Fruit fly (Drosophila melanogaster): ENCODE measurements around the gene Pc.

Pc gene

dm6 chr3L:21334999-21335631 lies 17.3 kb upstream of the Pc start, which contains the start of gene Tsr1:
Tsr1 (plus strand) TSS chr3L:21335215.
- no peak for TF ChIP-seq pan (optimal IDR thresholded peaks at IDR 0.05)
- no peak for TF ChIP-seq usp (GFP tag; optimal IDR thresholded peaks at IDR 0.05)
- TF ChIP-seq psq (optimal IDR thresholded peaks at IDR 0.05) = no peak
- no peak for TF ChIP-seq Dll (optimal IDR thresholded peaks at IDR 0.05)
- no peak for TF ChIP-seq CG8478 (optimal IDR thresholded peaks at IDR 0.05)

DNA sequence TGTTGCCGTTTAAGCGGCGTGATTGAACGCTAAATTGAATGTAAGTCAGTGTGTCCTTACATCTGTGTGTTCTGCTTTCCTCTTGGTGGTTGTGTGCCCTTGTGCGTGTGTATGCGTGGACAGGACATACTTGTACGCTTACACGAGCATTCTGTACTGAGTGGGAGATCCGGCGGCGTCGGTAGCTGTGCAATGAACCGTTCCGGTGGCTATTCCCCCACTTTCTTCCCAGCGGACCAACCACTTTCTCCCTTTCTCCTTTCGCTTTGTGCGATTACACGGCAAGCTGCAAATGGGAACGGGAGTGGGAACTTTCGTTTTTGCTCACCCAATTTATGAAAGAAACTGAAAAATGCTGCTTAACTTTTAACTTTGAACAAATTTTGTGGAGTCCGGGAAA lies 6.9 kb upstream of the Pc start:
- TF ChIP-seq Dll (optimal IDR thresholded peaks at IDR 0.05) = no peak
- no peak for TF ChIP-seq psq (optimal IDR thresholded peaks at IDR 0.05)
- no peak for TF ChIP-seq usp (GFP tag; optimal IDR thresholded peaks at IDR 0.05)
- TF ChIP-seq CG8478 (optimal IDR thresholded peaks at IDR 0.05) = no peak
- TF ChIP-seq pan (optimal IDR thresholded peaks at IDR 0.05) = no peak

- TF ChIP-seq Dll (optimal IDR thresholded peaks at IDR 0.05) = no peak
These were observed 4.1 kb upstream of the Pc start for dm6 chr3L:21321807-21322503.

DNA sequence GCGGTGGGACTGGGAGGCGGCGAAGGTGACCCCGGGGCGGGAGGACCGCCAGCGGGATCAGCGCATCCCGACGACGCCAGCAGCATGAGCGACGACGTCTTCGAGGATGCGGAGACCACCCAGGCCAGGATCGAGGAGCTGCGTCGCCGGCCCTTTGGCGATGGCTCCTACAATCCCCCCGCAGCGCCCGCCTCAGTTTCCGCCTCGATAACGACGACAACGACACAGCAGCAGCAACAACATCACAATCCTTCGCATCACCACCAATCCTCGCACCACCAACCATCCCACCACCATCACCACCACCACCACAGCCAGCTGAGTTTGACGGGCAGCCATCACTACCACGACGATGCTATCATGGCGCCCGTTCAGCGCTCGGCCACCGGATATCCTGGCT lies 2.1 kb upstream of the Pc start:
- TF ChIP-seq usp (GFP tag; optimal IDR thresholded peaks at IDR 0.05) (no peak), CG8478 (optimal IDR thresholded peaks at IDR 0.05) (no peak), Dll (optimal IDR thresholded peaks at IDR 0.05) (no peak), pan (optimal IDR thresholded peaks at IDR 0.05) (no peak), psq (optimal IDR thresholded peaks at IDR 0.05) (no peak), EcR (GFP tag; optimal IDR thresholded peaks at IDR 0.05) (no peak)

dm6 chr3L:21319313-21319907 lies 1.6 kb upstream of the Pc start:
- TF ChIP-seq EcR (GFP tag; optimal IDR thresholded peaks at IDR 0.05) = no peak
- no peak for TF ChIP-seq Dll (optimal IDR thresholded peaks at IDR 0.05)
- no peak for TF ChIP-seq psq (optimal IDR thresholded peaks at IDR 0.05)
- TF ChIP-seq usp (GFP tag; optimal IDR thresholded peaks at IDR 0.05) = no peak
- TF ChIP-seq pan (optimal IDR thresholded peaks at IDR 0.05) = no peak
- TF ChIP-seq CG8478 (optimal IDR thresholded peaks at IDR 0.05) = no peak

DNA sequence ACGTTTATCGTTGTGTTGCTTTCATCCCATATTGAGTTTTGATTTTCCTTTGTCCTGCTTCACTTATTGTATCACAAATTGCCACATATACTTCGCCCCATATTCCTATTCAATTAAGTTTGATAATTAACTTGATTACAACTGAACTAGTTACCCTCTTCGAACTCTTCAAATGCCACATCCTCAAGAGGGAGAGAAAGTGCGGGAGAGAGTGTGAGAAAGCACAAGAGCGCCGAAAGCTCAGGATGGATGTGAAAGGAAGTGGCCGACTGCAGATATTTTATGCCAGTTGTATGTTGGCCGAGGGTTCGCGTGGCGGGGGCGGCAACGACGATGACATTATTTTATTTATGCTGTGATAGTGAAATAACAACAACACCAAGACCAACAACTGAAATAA lies 654 bp upstream of the Pc start, which contains the start of gene Rab26:
Gene Rab26, plus strand, starts transcription at position 301 of the 400 bp plus-strand sequence.
- no peak for TF ChIP-seq psq (optimal IDR thresholded peaks at IDR 0.05)
- no peak for TF ChIP-seq pan (optimal IDR thresholded peaks at IDR 0.05)
- TF ChIP-seq EcR (GFP tag; optimal IDR thresholded peaks at IDR 0.05) = no peak
- no peak for TF ChIP-seq Dll (optimal IDR thresholded peaks at IDR 0.05)
- no peak for TF ChIP-seq CG8478 (optimal IDR thresholded peaks at IDR 0.05)
- TF ChIP-seq usp (GFP tag; optimal IDR thresholded peaks at IDR 0.05) = no peak

DNA sequence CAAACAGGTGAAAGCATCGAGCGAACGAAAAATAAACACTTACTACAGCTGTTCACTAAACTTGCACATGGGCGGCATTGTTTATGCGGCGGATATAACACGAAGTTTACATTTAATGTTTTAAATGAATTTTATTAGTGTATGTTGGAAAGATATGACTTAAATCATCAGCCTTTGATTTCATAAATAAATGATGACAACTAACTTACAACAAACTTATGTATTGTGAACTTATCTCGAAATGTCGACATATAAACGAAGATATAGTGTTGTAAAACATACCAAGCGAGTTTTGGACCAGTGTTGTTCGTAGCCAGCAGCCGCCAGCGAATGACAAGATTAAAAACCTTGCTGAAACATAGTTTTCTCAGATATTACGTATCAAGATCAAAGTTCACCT lies 13.4 kb downstream of the Pc start, which contains the start of the genes CG11309 and CG7632:
Gene CG11309, minus strand, starts transcription at position 259 of the 400 bp plus-strand sequence.
Gene CG7632, plus strand, starts transcription at position 298 of the 400 bp plus-strand sequence.
- no peak for TF ChIP-seq psq (optimal IDR thresholded peaks at IDR 0.05)
- no peak for TF ChIP-seq usp (GFP tag; optimal IDR thresholded peaks at IDR 0.05)
- no peak for TF ChIP-seq Dll (optimal IDR thresholded peaks at IDR 0.05)
- no peak for TF ChIP-seq CG8478 (optimal IDR thresholded peaks at IDR 0.05)

DNA sequence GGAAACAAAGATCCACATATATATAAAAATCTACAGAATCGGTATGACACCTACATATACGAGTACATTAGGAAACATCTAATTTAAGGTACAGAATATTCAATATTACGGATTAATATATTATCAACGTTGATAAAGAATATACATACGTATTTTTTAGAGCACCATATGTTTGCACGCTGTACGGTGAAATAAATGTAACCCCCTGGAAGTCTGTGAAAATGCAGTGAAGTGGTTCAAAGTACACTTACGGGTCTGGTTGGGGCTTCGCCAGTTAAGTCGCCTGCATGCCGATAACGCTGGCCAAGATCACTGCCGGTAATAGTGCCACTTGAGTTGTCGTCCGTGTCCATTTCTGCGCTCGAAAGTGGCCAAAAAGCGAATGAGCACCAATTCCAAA lies 14.2 kb downstream of the Pc start:
- TF ChIP-seq usp (GFP tag; optimal IDR thresholded peaks at IDR 0.05) (no peak), CG8478 (optimal IDR thresholded peaks at IDR 0.05) (no peak), Dll (optimal IDR thresholded peaks at IDR 0.05) (no peak), pan (optimal IDR thresholded peaks at IDR 0.05) (no peak), EcR (GFP tag; optimal IDR thresholded peaks at IDR 0.05) (no peak), psq (optimal IDR thresholded peaks at IDR 0.05) (no peak)

DNA sequence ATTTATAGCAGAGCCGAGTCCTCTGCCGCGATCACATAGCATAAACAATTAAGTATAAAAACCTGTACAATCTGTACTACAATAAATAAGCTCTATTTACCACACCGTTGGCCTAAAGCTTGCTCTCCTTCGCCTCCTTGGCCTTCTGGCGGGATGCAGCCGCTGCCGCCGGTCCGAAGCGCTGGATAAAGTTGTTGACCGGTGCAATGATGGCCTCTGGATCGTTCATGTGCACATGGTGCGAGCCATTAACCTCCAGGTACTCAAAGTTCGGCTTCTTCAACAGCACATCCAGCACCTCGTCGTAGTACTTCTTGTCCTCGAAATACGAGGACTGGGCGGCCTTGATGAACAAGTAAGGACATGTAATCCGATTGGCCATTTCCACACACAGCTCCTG lies 15.3 kb downstream of the Pc start:
- TF ChIP-seq psq (optimal IDR thresholded peaks at IDR 0.05) = no peak
- TF ChIP-seq pan (optimal IDR thresholded peaks at IDR 0.05) = no peak

dm6 chr3L:21301737-21302487 lies 15.9 kb downstream of the Pc start:
- TF ChIP-seq usp (GFP tag; optimal IDR thresholded peaks at IDR 0.05) (no peak), CG8478 (optimal IDR thresholded peaks at IDR 0.05) (no peak), pan (optimal IDR thresholded peaks at IDR 0.05) (no peak), EcR (GFP tag; optimal IDR thresholded peaks at IDR 0.05) (no peak), Dll (optimal IDR thresholded peaks at IDR 0.05) (no peak), psq (optimal IDR thresholded peaks at IDR 0.05) (no peak)

DNA sequence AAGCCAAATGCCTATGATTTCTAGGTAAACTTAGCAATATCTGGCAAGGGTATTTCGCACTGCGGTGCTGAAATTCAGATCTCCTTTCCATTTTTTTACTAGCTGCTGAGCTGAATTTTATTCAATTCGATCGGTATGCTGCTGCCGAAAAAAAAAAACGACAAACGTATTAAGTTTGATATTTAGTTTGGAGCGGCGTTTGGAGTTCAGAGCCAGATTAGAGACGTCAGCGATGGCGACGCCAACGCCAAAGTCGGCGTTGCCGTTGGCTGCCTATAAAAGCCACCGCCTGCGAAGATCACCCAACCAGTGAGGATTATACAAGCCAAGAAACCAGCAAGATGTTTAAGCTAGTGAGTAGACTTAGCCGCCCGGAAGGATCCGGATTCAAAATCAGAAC lies 17.5 kb downstream of the Pc start, which contains the start of gene Cpr78Cc:
Gene Cpr78Cc, plus strand, starts transcription at position 301 of the 400 bp plus-strand sequence.
- TF ChIP-seq psq (optimal IDR thresholded peaks at IDR 0.05) (no peak), EcR (GFP tag; optimal IDR thresholded peaks at IDR 0.05) (no peak), Dll (optimal IDR thresholded peaks at IDR 0.05) (no peak), usp (GFP tag; optimal IDR thresholded peaks at IDR 0.05) (no peak), pan (optimal IDR thresholded peaks at IDR 0.05) (no peak), CG8478 (optimal IDR thresholded peaks at IDR 0.05) (no peak)

DNA sequence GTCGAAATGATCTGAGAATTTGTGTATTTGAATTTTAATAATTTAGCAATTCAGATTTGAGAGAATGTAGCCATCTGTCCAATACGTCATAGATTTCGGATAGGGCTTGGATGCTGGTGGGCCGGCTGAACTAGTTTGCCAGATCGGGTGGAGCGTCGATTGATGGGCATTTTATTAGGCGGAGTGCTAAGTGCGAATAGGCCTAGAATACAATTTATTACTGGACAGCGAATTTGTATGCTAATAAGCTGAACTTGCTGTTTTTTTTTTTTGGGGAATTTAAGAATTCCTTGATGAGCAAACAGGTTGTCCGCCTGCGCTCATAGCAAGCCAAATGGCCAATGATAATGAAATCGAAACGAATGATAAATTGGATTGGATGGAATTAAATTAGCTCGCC lies 18.6 kb downstream of the Pc start:
- TF ChIP-seq CG8478 (optimal IDR thresholded peaks at IDR 0.05) (no peak), usp (GFP tag; optimal IDR thresholded peaks at IDR 0.05) (no peak), Dll (optimal IDR thresholded peaks at IDR 0.05) (no peak), psq (optimal IDR thresholded peaks at IDR 0.05) (no peak), EcR (GFP tag; optimal IDR thresholded peaks at IDR 0.05) (no peak), pan (optimal IDR thresholded peaks at IDR 0.05) (no peak)

All from whole organism.